Worm (Caenorhabditis elegans) whole organism, L4 larva: ENCODE results near the gene T09A5.5.
A peak's percentile ranks its signal among the peaks of the same experiment; 100 is the strongest.

ENCODE experiments used
- D1046.2 ChIP-seq: fragments of 200-800 bp; sonication (Bioruptor generic); IDR thresholded peaks from 2 replicates; pipeline ENCODE4 v1.3.6; 2022; ENCODE audit warnings: missing genetic modification characterization, missing compliant biosample characterization
- F10B5.3 ChIP-seq: sonication (generic microtip); optimal IDR thresholded peaks from 2 replicates; lab custom pipeline; 2016; ENCODE audit warnings: mild to moderate bottlenecking, missing genetic modification characterization, missing compliant biosample characterization
- F26F4.8 ChIP-seq: fragments of 200-800 bp; sonication (Bioruptor generic); conservative IDR thresholded peaks from 2 replicates; pipeline ENCODE4 v1.3.6; 2022; ENCODE audit warnings: missing genetic modification characterization, missing compliant biosample characterization
- F37D6.2 ChIP-seq: sonication (generic microtip); optimal IDR thresholded peaks from 2 replicates; lab custom pipeline; 2016; ENCODE audit warnings: mild to moderate bottlenecking, missing genetic modification characterization, missing compliant biosample characterization
- F49E8.2 ChIP-seq: sonication (generic microtip); optimal IDR thresholded peaks from 2 replicates; lab custom pipeline; 2016; ENCODE audit warnings: missing compliant biosample characterization, mild to moderate bottlenecking, missing genetic modification characterization, borderline replicate concordance
- T26A8.4 ChIP-seq: fragments of 200-800 bp; sonication (Bioruptor generic); IDR thresholded peaks from 2 replicates; pipeline ENCODE4 v1.3.6; 2022; ENCODE audit warnings: missing genetic modification characterization, missing compliant biosample characterization
- Y105C5A.15 ChIP-seq: fragments of 200-800 bp; sonication (Bioruptor generic); IDR thresholded peaks from 2 replicates; pipeline ENCODE4 v1.3.6; 2022; ENCODE audit warnings: missing genetic modification characterization, missing compliant biosample characterization
- Y75B8A.6 ChIP-seq: fragments of 200-800 bp; sonication (Bioruptor generic); IDR thresholded peaks from 2 replicates; pipeline ENCODE4 v1.3.6; 2022; ENCODE audit warnings: missing genetic modification reagents, missing genetic modification characterization, missing compliant biosample characterization
- ama-1 ChIP-seq: fragments of 150-350 bp; optimal IDR thresholded peaks from 2 replicates; lab custom pipeline; 2014; ENCODE audit warnings: inconsistent platforms, mixed read lengths
- attf-4 ChIP-seq: sonication (generic microtip); optimal IDR thresholded peaks from 3 replicates; lab custom pipeline; 2017; ENCODE audit warnings: missing biosample characterization, missing genetic modification characterization
- ceh-20 ChIP-seq: fragments of 200-800 bp; sonication (Bioruptor generic); IDR thresholded peaks from 2 replicates; pipeline ENCODE4 v1.3.6; 2022; ENCODE audit warnings: missing genetic modification reagents, missing genetic modification characterization, missing compliant biosample characterization
- ceh-82 ChIP-seq: sonication (generic microtip); optimal IDR thresholded peaks from 2 replicates; lab custom pipeline; 2017; ENCODE audit warnings: missing biosample characterization, missing genetic modification characterization
- daf-16 ChIP-seq, 3 experiments: sonication (generic microtip); optimal IDR thresholded peaks; 2 replicates each; lab custom pipeline; 2016 to 2017; ENCODE audit warnings: missing genetic modification characterization in 3 of 3, missing genetic modification reagents in 3 of 3, mild to moderate bottlenecking in 2 of 3, missing compliant biosample characterization in 2 of 3, missing biosample characterization in 1 of 3, moderate library complexity in 1 of 3
- daf-19 ChIP-seq: fragments of 200-800 bp; sonication (Bioruptor generic); conservative IDR thresholded peaks from 2 replicates; pipeline ENCODE4 v1.3.6; 2022; ENCODE audit warnings: missing genetic modification characterization, missing compliant biosample characterization
- dmd-6 ChIP-seq: fragments of 200-800 bp; sonication (Bioruptor generic); IDR thresholded peaks from 2 replicates; pipeline ENCODE4 v1.3.6; 2022; ENCODE audit warnings: missing genetic modification reagents, missing genetic modification characterization, missing compliant biosample characterization
- dmd-9 ChIP-seq: fragments of 200-800 bp; sonication (Bioruptor generic); IDR thresholded peaks from 2 replicates; pipeline ENCODE4 v1.3.6; 2022; ENCODE audit warnings: missing genetic modification reagents, missing genetic modification characterization, missing compliant biosample characterization
- duxl-1 ChIP-seq: sonication (generic microtip); optimal IDR thresholded peaks from 2 replicates; lab custom pipeline; 2016; ENCODE audit warnings: mild to moderate bottlenecking, missing genetic modification characterization, moderate library complexity, missing compliant biosample characterization; ENCODE audit not compliant: poor library complexity
- dve-1 ChIP-seq: sonication (generic microtip); optimal IDR thresholded peaks from 2 replicates; lab custom pipeline; 2017; ENCODE audit warnings: antibody characterized with exemption, mild to moderate bottlenecking, missing genetic modification characterization, missing compliant biosample characterization; ENCODE audit not compliant: insufficient read depth
- egl-43 ChIP-seq: fragments of 200-800 bp; sonication (Bioruptor generic); IDR thresholded peaks from 2 replicates; pipeline ENCODE4 v1.3.6; 2022; ENCODE audit warnings: missing genetic modification reagents, missing genetic modification characterization, missing compliant biosample characterization
- fkh-10 ChIP-seq: fragments of 150-350 bp; optimal IDR thresholded peaks from 2 replicates; lab custom pipeline; 2014; ENCODE audit warnings: missing biosample characterization, missing genetic modification reagents, missing genetic modification characterization
- gei-8 ChIP-seq: fragments of 200-800 bp; sonication (Bioruptor generic); optimal IDR thresholded peaks from 2 replicates; lab custom pipeline; 2018; ENCODE audit warnings: mild to moderate bottlenecking, missing genetic modification characterization, missing compliant biosample characterization
- hlh-11 ChIP-seq: fragments of 200-800 bp; sonication (Bioruptor generic); optimal IDR thresholded peaks from 2 replicates; lab custom pipeline; 2018; ENCODE audit warnings: mild to moderate bottlenecking, missing genetic modification characterization, missing compliant biosample characterization
- hlh-30 ChIP-seq: sonication (generic microtip); optimal IDR thresholded peaks from 2 replicates; lab custom pipeline; 2017; ENCODE audit warnings: antibody characterized with exemption, mild to moderate bottlenecking, missing genetic modification characterization, missing compliant biosample characterization; ENCODE audit not compliant: insufficient read depth
- lim-7 ChIP-seq: fragments of 200-800 bp; sonication (Bioruptor generic); IDR thresholded peaks from 2 replicates; pipeline ENCODE4 v1.3.6; 2022; ENCODE audit warnings: missing genetic modification characterization, missing compliant biosample characterization
- lin-1 ChIP-seq: fragments of 200-800 bp; sonication (Bioruptor generic); IDR thresholded peaks from 2 replicates; pipeline ENCODE4 v1.3.6; 2022; ENCODE audit warnings: missing genetic modification reagents, missing genetic modification characterization, missing compliant biosample characterization
- lin-15B ChIP-seq: fragments of 150-350 bp; sonication (generic microtip); optimal IDR thresholded peaks from 3 replicates; lab custom pipeline; 2014; ENCODE audit warnings: missing biosample characterization, missing genetic modification characterization
- lsy-2 ChIP-seq, 2 experiments: fragments of 150-350 bp in 1 of 2; sonication (generic microtip) in 1 of 2; optimal IDR thresholded peaks; 2 replicates each; lab custom pipeline; 2014 to 2017; ENCODE audit warnings: missing biosample characterization in 2 of 2, missing genetic modification characterization in 2 of 2
- madf-5 ChIP-seq, 2 experiments: fragments of 200-800 bp; sonication (Bioruptor generic); IDR thresholded peaks; 2 replicates each; pipeline ENCODE4 v1.3.6; 2022; ENCODE audit warnings: missing compliant biosample characterization in 2 of 2, missing genetic modification characterization in 2 of 2
- nhr-10 ChIP-seq: fragments of 150-350 bp; optimal IDR thresholded peaks from 2 replicates; lab custom pipeline; 2014; ENCODE audit warnings: missing biosample characterization, missing genetic modification characterization
- nhr-102 ChIP-seq: sonication (generic microtip); optimal IDR thresholded peaks from 2 replicates; lab custom pipeline; 2016; ENCODE audit warnings: mild to moderate bottlenecking, missing genetic modification characterization, moderate library complexity, missing compliant biosample characterization
- nhr-11 ChIP-seq: fragments of 150-350 bp; optimal IDR thresholded peaks from 2 replicates; lab custom pipeline; 2014; ENCODE audit warnings: missing biosample characterization, missing genetic modification characterization
- nhr-111 ChIP-seq: fragments of 200-800 bp; sonication (Bioruptor generic); optimal IDR thresholded peaks from 2 replicates; lab custom pipeline; 2018; ENCODE audit warnings: mild to moderate bottlenecking, missing genetic modification characterization, missing compliant biosample characterization
- nhr-28 ChIP-seq: fragments of 150-350 bp; optimal IDR thresholded peaks from 2 replicates; lab custom pipeline; 2014; ENCODE audit warnings: missing biosample characterization, missing genetic modification characterization
- nhr-41 ChIP-seq: fragments of 200-800 bp; sonication (Bioruptor generic); IDR thresholded peaks from 2 replicates; pipeline ENCODE4 v1.3.6; 2022; ENCODE audit warnings: missing genetic modification reagents, missing genetic modification characterization, missing compliant biosample characterization
- nhr-77 ChIP-seq: fragments of 150-350 bp; optimal IDR thresholded peaks from 2 replicates; lab custom pipeline; 2014; ENCODE audit warnings: missing biosample characterization, missing genetic modification characterization
- pha-4 ChIP-seq, 2 experiments: fragments of 150-350 bp in 1 of 2; fragments of 200-800 bp in 1 of 2; sonication (Bioruptor generic) in 1 of 2; IDR thresholded peaks in 1 of 2; optimal IDR thresholded peaks in 1 of 2; 2 replicates each; pipeline versions ENCODE4 v1.3.6 to Lab custom; 2014 to 2022; ENCODE audit warnings: missing genetic modification characterization in 2 of 2, missing genetic modification reagents in 2 of 2, missing biosample characterization in 1 of 2, missing compliant biosample characterization in 1 of 2
- pqm-1 ChIP-seq: sonication (generic microtip); optimal IDR thresholded peaks from 2 replicates; lab custom pipeline; 2017; ENCODE audit warnings: missing biosample characterization, missing genetic modification characterization
- rbr-2 ChIP-seq: sonication (generic microtip); optimal IDR thresholded peaks from 2 replicates; lab custom pipeline; 2016; ENCODE audit warnings: missing genotype, missing genetic modification characterization, missing compliant biosample characterization
- set-16 ChIP-seq: fragments of 200-800 bp; sonication (Bioruptor generic); IDR thresholded peaks from 2 replicates; pipeline ENCODE4 v1.3.6; 2022; ENCODE audit warnings: missing genetic modification reagents, missing genetic modification characterization, missing compliant biosample characterization
- unc-62 ChIP-seq, 3 experiments: fragments of 150-350 bp in 1 of 3; sonication (generic microtip); optimal IDR thresholded peaks in 2 of 3; peaks in 1 of 3; 1 replicate in 1 of 3; 2 replicates in 2 of 3; lab custom pipeline; 2014 to 2017; ENCODE audit warnings: missing biosample characterization in 3 of 3, missing genetic modification characterization in 3 of 3, missing genetic modification reagents in 3 of 3, missing genotype in 1 of 3
- vab-7 ChIP-seq: fragments of 200-800 bp; sonication (Bioruptor generic); IDR thresholded peaks from 2 replicates; pipeline ENCODE4 v1.3.6; 2022; ENCODE audit warnings: missing genetic modification reagents, missing genetic modification characterization, missing compliant biosample characterization
- zip-11 ChIP-seq: fragments of 200-800 bp; sonication (Bioruptor generic); IDR thresholded peaks from 2 replicates; pipeline ENCODE4 v1.3.6; 2022; ENCODE audit warnings: missing genetic modification characterization, missing compliant biosample characterization
- ztf-11 ChIP-seq: fragments of 150-350 bp; optimal IDR thresholded peaks from 2 replicates; lab custom pipeline; 2014; ENCODE audit warnings: missing biosample characterization, missing genetic modification characterization

Gene T09A5.5

DNA sequence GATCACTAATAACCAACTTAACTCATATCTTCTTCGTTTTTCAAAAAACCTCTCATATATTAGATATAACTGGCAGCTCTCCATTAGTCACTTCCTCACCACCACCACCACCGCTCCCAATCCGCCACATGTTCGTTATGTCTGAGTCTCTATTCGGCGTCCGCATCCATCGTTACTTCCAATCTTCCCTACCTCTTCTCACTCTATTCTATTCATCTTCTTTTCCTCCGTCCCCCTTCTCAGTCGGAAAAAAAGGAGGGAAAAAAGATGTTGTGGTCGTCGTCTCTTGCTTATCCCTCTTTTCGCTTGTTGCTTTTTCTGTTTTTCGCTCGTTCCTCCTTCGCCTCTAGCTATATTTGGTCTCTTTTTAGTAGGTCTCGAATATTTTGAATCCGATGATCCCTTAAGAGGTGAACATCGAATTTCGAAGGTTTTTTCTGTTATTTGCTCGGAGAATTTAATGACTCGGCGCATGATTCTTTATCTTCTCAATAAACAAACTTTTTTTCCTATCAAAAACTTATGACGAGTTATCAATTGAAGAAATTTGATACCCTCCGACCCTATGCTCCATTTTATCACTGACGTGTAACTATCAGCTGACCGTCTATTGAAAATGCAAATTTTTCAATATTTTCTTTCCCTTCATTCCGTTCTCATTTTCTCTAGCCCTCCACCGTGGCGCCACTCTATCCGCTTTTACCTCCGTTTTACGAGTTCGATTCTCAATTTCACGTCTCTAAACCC lies 38.5 kb upstream of the T09A5.5 start (continued):
- no peak for TF ChIP-seq daf-16 (GFP tag; optimal IDR thresholded peaks at IDR 0.05; lab: Kevin White, UChicago)
- TF ChIP-seq daf-16 (tag; optimal IDR thresholded peaks at IDR 0.05; lab: Kevin White, UChicago): peak; percentile 84
- peak; percentile 73 for TF ChIP-seq dmd-6
- TF ChIP-seq egl-43 (GFP tag; lab: Robert Waterston, UW): peak; percentile 60
- peak; percentile 40 for TF ChIP-seq fkh-10 (GFP tag; lab: Kevin White, UChicago)
- TF ChIP-seq unc-62 (GFP tag; optimal IDR thresholded peaks at IDR 0.05 in 1 of 2; lab: Kevin White, UChicago): peak in 1 of 2 experiments; percentile 24
- TF ChIP-seq unc-62 (tag; optimal IDR thresholded peaks at IDR 0.05; lab: Kevin White, UChicago): no peak
- no peak for TF ChIP-seq Y105C5A.15 (GFP tag; lab: Robert Waterston, UW)
- TF ChIP-seq dve-1: peak; percentile 63
- TF ChIP-seq rbr-2: peak; percentile 68
- TF ChIP-seq F10B5.3 (tag; lab: Kevin White, UChicago): no peak
- no peak for TF ChIP-seq attf-4 (tag; lab: Kevin White, UChicago)
- TF ChIP-seq D1046.2 (GFP tag; lab: Robert Waterston, UW): no peak
- TF ChIP-seq daf-19 (GFP tag; lab: Robert Waterston, UW): peak; percentile 61; the same call in 1 of the 2 replicates
- peak; percentile 80; the same call in 1 of the 2 replicates for TF ChIP-seq nhr-41

DNA sequence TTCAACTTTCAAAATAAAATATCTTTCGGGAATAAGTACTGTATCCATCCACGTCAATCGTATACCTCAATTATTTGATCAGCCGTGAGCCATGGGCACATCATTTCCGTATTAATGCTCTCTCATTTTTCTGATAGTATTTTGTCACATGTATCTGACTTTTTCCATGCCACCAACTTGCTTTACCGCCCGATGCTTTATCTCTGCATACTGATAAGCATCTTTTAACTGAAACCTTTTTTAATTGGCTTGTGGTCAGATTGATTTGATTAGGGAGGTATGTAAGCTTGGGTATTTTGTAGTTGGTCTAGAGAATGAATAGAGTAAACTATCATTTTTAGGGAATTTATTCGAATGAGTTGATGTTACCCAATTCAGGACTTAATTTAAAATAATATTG lies 35.7 kb upstream of the T09A5.5 start:
- TF ChIP-seq pha-4 (GFP tag; IDR thresholded peaks at IDR 0.05; lab: Robert Waterston, UW) (no peak), pha-4 (tag; optimal IDR thresholded peaks at IDR 0.05; lab: Kevin White, UChicago) (no peak), hlh-11 (tag; lab: Kevin White, UChicago) (peak; percentile 52), zip-11 (no peak), dmd-9 (no peak), dmd-6 (peak; percentile 28; the same call in 1 of the 2 replicates), ama-1 (lab: Kevin White, UChicago) (no peak), gei-8 (GFP tag; lab: Kevin White, UChicago) (no peak), Y75B8A.6 (GFP tag; lab: Robert Waterston, UW) (no peak), pqm-1 (tag; lab: Kevin White, UChicago) (peak; percentile 48), F26F4.8 (GFP tag; lab: Robert Waterston, UW) (no peak), dve-1 (peak; percentile 21), hlh-30 (tag; lab: Kevin White, UChicago) (peak; percentile 37), lsy-2 (tag; optimal IDR thresholded peaks at IDR 0.05; lab: Kevin White, UChicago) (no peak), lim-7 (no peak), lin-15B (tag; lab: Kevin White, UChicago) (no peak)

DNA sequence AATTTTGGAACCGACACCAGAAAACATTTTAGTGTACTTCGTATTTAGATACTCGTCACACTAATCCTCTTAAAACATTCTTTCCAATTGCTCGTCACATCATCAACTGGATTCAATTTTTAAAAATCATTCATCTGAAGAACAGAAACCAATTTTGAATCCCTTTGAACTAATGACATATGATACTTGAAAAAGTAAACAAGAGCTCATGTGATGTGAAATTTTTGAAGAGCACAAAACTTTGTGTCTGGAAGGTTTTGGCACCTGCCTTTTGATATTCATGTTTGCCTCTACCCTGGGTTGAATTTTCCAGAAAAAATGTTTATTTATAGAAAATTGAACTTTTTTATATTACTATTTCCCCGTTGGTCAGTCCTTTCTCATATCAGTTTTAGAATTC lies 35.2 kb upstream of the T09A5.5 start:
- TF ChIP-seq hlh-30 (tag; lab: Kevin White, UChicago): peak; percentile 54
- no peak for TF ChIP-seq nhr-102 (tag; lab: Kevin White, UChicago)
- TF ChIP-seq nhr-11 (tag; lab: Kevin White, UChicago): peak; percentile 44
- TF ChIP-seq dve-1: peak; percentile 45
- TF ChIP-seq nhr-77 (tag; lab: Kevin White, UChicago): peak; percentile 19
- TF ChIP-seq lin-1 (GFP tag; lab: Robert Waterston, UW): no peak
- TF ChIP-seq daf-16 (GFP tag; optimal IDR thresholded peaks at IDR 0.05; lab: Kevin White, UChicago): no peak
- peak; percentile 25 for TF ChIP-seq daf-16 (tag; optimal IDR thresholded peaks at IDR 0.05; lab: Kevin White, UChicago)
- peak in 1 of 2 experiments; percentile 17 for TF ChIP-seq lsy-2 (tag; optimal IDR thresholded peaks at IDR 0.05; lab: Kevin White, UChicago)
- TF ChIP-seq nhr-28 (tag; lab: Kevin White, UChicago): peak; percentile 10
- no peak for TF ChIP-seq nhr-10 (tag; lab: Kevin White, UChicago)
- TF ChIP-seq, all 104 proteins: peak for 7

DNA sequence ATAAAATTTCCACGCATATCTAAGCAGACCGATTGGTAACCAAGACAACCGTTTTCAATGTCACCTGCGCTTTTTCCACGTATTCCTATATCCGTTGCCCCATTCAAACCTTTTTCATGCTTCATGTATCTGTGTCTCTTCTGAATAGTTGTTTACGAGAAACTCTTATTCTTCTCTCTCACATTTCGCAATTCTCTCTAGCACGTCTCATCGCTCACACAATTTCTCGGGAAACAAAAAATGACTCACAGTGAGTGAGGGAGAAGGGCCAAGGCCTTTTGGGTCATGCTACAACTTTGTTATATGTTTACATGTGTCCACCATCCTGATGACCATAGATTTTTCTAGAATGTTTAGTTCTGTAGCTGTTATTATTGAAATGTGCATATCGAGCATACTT lies 33.7 kb upstream of the T09A5.5 start:
- TF ChIP-seq gei-8 (GFP tag; lab: Kevin White, UChicago): no peak
- TF ChIP-seq F49E8.2 (tag; lab: Kevin White, UChicago): no peak
- TF ChIP-seq Y105C5A.15 (GFP tag; lab: Robert Waterston, UW): no peak
- TF ChIP-seq set-16 (GFP tag; lab: Robert Waterston, UW): no peak
- no peak for TF ChIP-seq ceh-20 (GFP tag; lab: Robert Waterston, UW)
- TF ChIP-seq duxl-1 (tag; lab: Kevin White, UChicago): no peak
- no peak for TF ChIP-seq lim-7
- TF ChIP-seq nhr-111 (GFP tag; lab: Kevin White, UChicago): no peak
- no peak for TF ChIP-seq T26A8.4
- TF ChIP-seq F37D6.2 (tag; lab: Kevin White, UChicago): peak; percentile 18
- TF ChIP-seq vab-7 (GFP tag; lab: Robert Waterston, UW): no peak
- TF ChIP-seq ztf-11 (tag; lab: Kevin White, UChicago): no peak
- TF ChIP-seq ceh-82 (tag; lab: Kevin White, UChicago): no peak
- TF ChIP-seq hlh-11 (tag; lab: Kevin White, UChicago): peak; percentile 46
- TF ChIP-seq madf-5 (GFP tag; IDR thresholded peaks at IDR 0.05; lab: Robert Waterston, UW): no peak
